Fruit fly (Drosophila melanogaster) S2 (cell line): ENCODE measurements around the gene Pex7.

ENCODE experiments used
- CG8478 ChIP-seq: fragments of >200 bp; optimal IDR thresholded peaks from 2 replicates; lab custom pipeline; 2018
- CTCF ChIP-seq, 2 experiments: fragments of >200 bp; optimal IDR thresholded peaks; 2 replicates each; lab custom pipeline; 2018

DNA sequence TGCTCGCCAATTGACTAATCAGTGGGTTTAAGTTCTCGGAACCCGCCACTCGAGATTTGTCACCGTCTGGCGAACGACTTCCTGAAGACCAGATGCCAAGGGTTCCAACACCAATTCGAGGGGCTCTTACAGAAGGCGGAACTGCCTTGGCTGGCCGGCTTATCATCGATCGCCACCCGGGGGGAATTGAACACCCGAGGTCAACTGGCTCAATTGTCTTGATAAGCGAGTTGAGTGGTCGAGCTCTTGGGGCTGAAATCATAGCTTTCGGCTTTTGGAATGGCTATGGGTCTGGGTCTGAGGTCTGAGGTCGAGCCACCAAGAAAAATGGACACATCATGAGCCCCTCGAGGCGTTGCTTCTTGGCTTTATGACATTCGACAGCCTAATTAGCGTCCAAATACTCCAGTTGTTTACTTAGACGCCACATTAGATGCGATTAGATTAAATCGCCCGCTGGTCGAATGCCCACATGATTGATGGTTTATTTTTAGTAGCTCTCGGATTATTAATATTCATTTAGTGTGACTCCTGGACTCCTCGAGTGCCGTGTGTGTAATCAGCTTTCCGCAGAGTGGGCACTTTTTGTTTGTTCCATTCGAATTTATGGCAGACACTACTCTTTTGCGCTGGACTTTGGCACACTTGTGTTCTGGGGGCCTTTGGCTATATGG is 51.7 kb downstream of the Pex7 start:
- TF ChIP-seq CTCF (optimal IDR thresholded peaks at IDR 0.05; lab: Kevin White, UChicago) (no peak), CG8478 (lab: Kevin White, UChicago) (no peak)
